Fruit fly (Drosophila melanogaster): ENCODE measurements around the gene CG33189.
A peak's percentile ranks its signal among the peaks of the same experiment; 100 is the strongest.

CG33189 gene

DNA sequence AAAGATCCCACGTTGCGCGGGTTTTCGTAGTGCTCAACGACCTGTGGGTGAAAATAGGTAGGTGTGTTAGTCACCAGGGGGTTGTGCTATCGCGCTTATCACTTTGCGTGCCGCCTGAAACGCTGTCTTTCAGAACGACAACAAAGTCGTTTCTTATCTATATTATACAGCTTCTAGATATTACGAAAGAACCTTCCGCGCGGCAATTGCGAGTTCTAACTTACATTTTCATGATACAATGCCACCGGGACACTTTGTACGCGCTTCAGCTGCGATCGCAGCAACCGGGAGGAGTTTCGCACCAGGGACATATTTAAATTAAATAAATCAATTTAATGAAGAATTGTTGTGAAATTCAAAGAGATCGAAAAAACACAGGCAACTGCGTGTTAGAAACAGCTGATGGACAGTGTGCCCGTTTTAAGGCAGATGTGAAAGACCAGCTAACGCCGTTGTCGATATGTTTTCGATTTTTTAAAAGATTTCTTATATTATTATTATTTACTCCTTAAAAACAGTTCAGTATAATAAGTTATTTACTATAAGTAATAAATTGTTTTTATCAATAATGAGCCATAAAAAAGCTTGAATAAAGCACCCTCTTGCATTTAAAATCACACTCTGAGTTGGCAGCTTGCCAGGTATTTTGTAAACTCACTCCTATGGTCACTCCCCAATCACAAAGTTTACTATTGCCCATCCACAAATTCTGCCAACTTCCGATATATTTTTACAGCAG, 43.3 kb upstream of the CG33189 start, which contains the start of the genes IscU and CG8379 (continued):
- TF ChIP-seq Antp (GFP tag; optimal IDR thresholded peaks at IDR 0.05) (no peak), exex (tag; optimal IDR thresholded peaks at IDR 0.05) (no peak), CG31441 (GFP tag; IDR thresholded peaks at IDR 0.05) (no peak), CG13287 (GFP tag; IDR thresholded peaks at IDR 0.05; ENCODE audit: partially characterized antibody) (peak; percentile 82), CG15514 (GFP tag; optimal IDR thresholded peaks at IDR 0.05) (peak; percentile 50), CG8089 (GFP tag; optimal IDR thresholded peaks at IDR 0.05) (no peak), zen2 (GFP tag; IDR thresholded peaks at IDR 0.05; ENCODE audit: partially characterized antibody) (no peak; the same call in 2 of the 3 replicates), Side (GFP tag; optimal IDR thresholded peaks at IDR 0.05) (no peak), fd102C (GFP tag; optimal IDR thresholded peaks at IDR 0.05) (no peak), cad (GFP tag; optimal IDR thresholded peaks at IDR 0.05) (no peak), prd (optimal IDR thresholded peaks at IDR 0.05) (no peak), prd (GFP tag; IDR thresholded peaks at IDR 0.05) (no peak), sd (tag; optimal IDR thresholded peaks at IDR 0.05) (no peak), tup (GFP tag; optimal IDR thresholded peaks at IDR 0.05) (no peak), seq (GFP tag; IDR thresholded peaks at IDR 0.05) (no peak), CG12236 (GFP tag; optimal IDR thresholded peaks at IDR 0.05) (no peak), Xrp1 (GFP tag; IDR thresholded peaks at IDR 0.05) (no peak), MBD-R2 (GFP tag; IDR thresholded peaks at IDR 0.05) (peak; percentile 77), bowl (GFP tag; IDR thresholded peaks at IDR 0.05) (no peak), CG10267 (tag; optimal IDR thresholded peaks at IDR 0.05) (peak; percentile 52), CG11456 (GFP tag; IDR thresholded peaks at IDR 0.05) (no peak), bab2 (GFP tag; optimal IDR thresholded peaks at IDR 0.05) (no peak), nerfin-2 (GFP tag; IDR thresholded peaks at IDR 0.05; ENCODE audit: partially characterized antibody) (no peak), HmgZ (tag; optimal IDR thresholded peaks at IDR 0.05) (peak; percentile 41), maf-S (GFP tag; optimal IDR thresholded peaks at IDR 0.05) (no peak), trem (tag; optimal IDR thresholded peaks at IDR 0.05) (peak; percentile 98), CG15269 (tag; optimal IDR thresholded peaks at IDR 0.05) (no peak), Sry-β (GFP tag; optimal IDR thresholded peaks at IDR 0.05) (no peak), CG9727 (GFP tag; optimal IDR thresholded peaks at IDR 0.05) (no peak), Stat92E (GFP tag; optimal IDR thresholded peaks at IDR 0.05) (peak in 1 of 3 experiments; percentile 10), YL-1 (GFP tag; optimal IDR thresholded peaks at IDR 0.05) (peak; percentile 87), ci (GFP tag; IDR thresholded peaks at IDR 0.05) (no peak), Sox100B (GFP tag; optimal IDR thresholded peaks at IDR 0.05) (no peak), Dbx (GFP tag; IDR thresholded peaks at IDR 0.05) (no peak), usp (GFP tag; optimal IDR thresholded peaks at IDR 0.05) (no peak), ranshi (GFP tag; IDR thresholded peaks at IDR 0.05) (no peak), stc (GFP tag; IDR thresholded peaks at IDR 0.05) (no peak), Aef1 (GFP tag; IDR thresholded peaks at IDR 0.05) (no peak), CG17568 (GFP tag; optimal IDR thresholded peaks at IDR 0.05) (no peak), chif (GFP tag; optimal IDR thresholded peaks at IDR 0.05) (no peak), kni (GFP tag; optimal IDR thresholded peaks at IDR 0.05) (no peak), Rx (GFP tag; IDR thresholded peaks at IDR 0.05) (no peak), CG15479 (GFP tag; optimal IDR thresholded peaks at IDR 0.05) (peak; percentile 57), fd3F (GFP tag; optimal IDR thresholded peaks at IDR 0.05) (no peak), CG10147 (GFP tag; optimal IDR thresholded peaks at IDR 0.05) (no peak), shn (GFP tag; optimal IDR thresholded peaks at IDR 0.05) (no peak), Mrtf (GFP tag; IDR thresholded peaks at IDR 0.05) (no peak), CG32772 (GFP tag; IDR thresholded peaks at IDR 0.05) (no peak), CG6175 (GFP tag; IDR thresholded peaks at IDR 0.05) (no peak), btn (GFP tag; optimal IDR thresholded peaks at IDR 0.05) (no peak), Six4 (GFP tag; optimal IDR thresholded peaks at IDR 0.05) (no peak)

Data from whole organism, embryonic.